Fruit fly (Drosophila melanogaster) S2 (cell line): ENCODE measurements around the gene CG18304.

ENCODE experiments used
- CG8478 ChIP-seq: fragments of >200 bp; optimal IDR thresholded peaks from 2 replicates; lab custom pipeline; 2018
- CTCF ChIP-seq, 2 experiments: fragments of >200 bp; optimal IDR thresholded peaks; 2 replicates each; lab custom pipeline; 2018

DNA sequence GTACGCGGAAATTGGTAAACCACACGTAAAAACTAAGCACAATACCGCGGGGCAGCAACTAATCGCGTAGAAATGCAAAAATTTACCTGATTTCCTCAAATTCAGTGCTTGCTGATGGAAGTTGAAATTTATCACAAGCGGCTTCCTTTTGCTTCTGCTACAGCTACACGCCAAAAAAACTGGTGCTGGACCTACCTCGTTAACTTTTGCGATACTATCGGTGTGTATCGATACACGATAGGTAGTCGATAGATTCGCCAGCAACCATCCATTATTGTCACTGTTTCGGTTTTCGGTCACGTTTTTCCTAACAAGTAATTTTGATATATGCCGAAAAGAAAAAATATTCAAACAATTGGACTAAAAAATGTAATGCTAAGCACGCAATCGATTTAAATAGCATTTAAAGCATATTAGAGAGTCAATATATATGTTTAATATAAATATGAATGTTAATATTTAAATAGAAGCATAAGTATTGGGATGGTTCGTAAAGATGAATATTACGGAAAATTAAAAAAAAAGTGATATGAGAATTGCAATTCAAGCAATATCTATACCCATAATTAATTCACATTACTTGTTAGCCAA, 24.9 kb upstream of the CG18304 start, which contains the start of gene Sumo:
- TF ChIP-seq CTCF (optimal IDR thresholded peaks at IDR 0.05; lab: Kevin White, UChicago), result no peak
- TF ChIP-seq CG8478 (lab: Kevin White, UChicago), result no peak
